5 worm cellular contexts compared by ENCODE assay signal in the genomic region with DNA sequence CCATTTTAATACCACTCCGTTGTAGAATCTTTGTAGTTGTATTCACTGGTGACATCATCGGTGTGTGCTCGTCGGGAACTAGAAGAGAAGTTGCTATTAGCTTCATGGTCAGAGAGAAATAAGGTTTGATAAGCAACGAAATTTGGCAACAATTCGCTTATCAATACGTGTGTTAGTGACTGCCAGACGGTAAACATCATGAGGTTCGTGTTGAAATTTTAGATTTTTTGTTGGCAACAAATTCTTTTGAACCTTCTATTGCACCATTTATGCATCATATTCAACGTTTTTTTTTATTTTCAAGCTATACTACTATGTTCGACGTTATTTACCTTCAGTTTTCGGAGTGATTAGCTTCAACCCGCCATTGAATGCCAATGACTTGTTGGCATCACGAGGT.
TF ChIP-seq lines count a peak whose summit lies in the region.

No protein-coding gene starts in this region.

TF ChIP-seq in whole organism, L1 larva, 84 proteins besides CTCF, POLR2A, EP300 and RAD21:
- TF ChIP-seq mef-2 (tag; optimal IDR thresholded peaks at IDR 0.05; lab: Kevin White, UChicago) (no peak), elt-2 (tag; optimal IDR thresholded peaks at IDR 0.05; lab: Kevin White, UChicago) (peak; percentile 15), lin-35 (GFP tag; optimal IDR thresholded peaks at IDR 0.05; lab: Kevin White, UChicago) (peak in 1 of 2 experiments; percentile 30)

TF ChIP-seq in whole organism, L2 larva, 48 proteins besides CTCF, POLR2A, EP300 and RAD21:
- no peak for TF ChIP-seq Y55F3AM.14 (GFP tag; optimal IDR thresholded peaks at IDR 0.05; lab: Kevin White, UChicago)
- TF ChIP-seq skn-1 (tag; optimal IDR thresholded peaks at IDR 0.05; lab: Kevin White, UChicago), result no peak
- no peak for TF ChIP-seq nhr-21 (tag; optimal IDR thresholded peaks at IDR 0.05; lab: Kevin White, UChicago)
- TF ChIP-seq nhr-77 (tag; optimal IDR thresholded peaks at IDR 0.05; lab: Kevin White, UChicago), result no peak
- TF ChIP-seq mab-5 (tag; optimal IDR thresholded peaks at IDR 0.05; lab: Kevin White, UChicago), result no peak
- no peak for TF ChIP-seq sma-3 (GFP tag; optimal IDR thresholded peaks at IDR 0.05; lab: Kevin White, UChicago)
- peak; percentile 6 for TF ChIP-seq sma-9 (GFP tag; optimal IDR thresholded peaks at IDR 0.05; lab: Kevin White, UChicago)
- no peak for TF ChIP-seq sma-9 (tag; optimal IDR thresholded peaks at IDR 0.05; lab: Kevin White, UChicago)
- TF ChIP-seq fos-1 (tag; optimal IDR thresholded peaks at IDR 0.05; lab: Kevin White, UChicago), result peak; percentile 82
- TF ChIP-seq gmeb-1 (tag; optimal IDR thresholded peaks at IDR 0.05; lab: Kevin White, UChicago), result no peak
- no peak for TF ChIP-seq ceh-82 (tag; optimal IDR thresholded peaks at IDR 0.05; lab: Kevin White, UChicago)
- peak; percentile 18 for TF ChIP-seq F13H6.1 (tag; optimal IDR thresholded peaks at IDR 0.05; lab: Kevin White, UChicago)
- no peak for TF ChIP-seq lin-13 (GFP tag; optimal IDR thresholded peaks at IDR 0.05; lab: Kevin White, UChicago)
- peak; percentile 57 for TF ChIP-seq crh-2 (tag; optimal IDR thresholded peaks at IDR 0.05; lab: Kevin White, UChicago)

TF ChIP-seq in whole organism, L3 larva, 47 proteins besides CTCF, POLR2A, EP300 and RAD21:
- TF ChIP-seq jun-1 (tag; optimal IDR thresholded peaks at IDR 0.05; lab: Kevin White, UChicago) (peak; percentile 6), pqm-1 (tag; optimal IDR thresholded peaks at IDR 0.05; lab: Kevin White, UChicago) (peak; percentile 86), sea-2 (GFP tag; optimal IDR thresholded peaks at IDR 0.05; lab: Kevin White, UChicago) (no peak), egl-5 (tag; optimal IDR thresholded peaks at IDR 0.05; lab: Kevin White, UChicago) (no peak), zag-1 (tag; optimal IDR thresholded peaks at IDR 0.05; lab: Kevin White, UChicago) (no peak), mml-1 (tag; optimal IDR thresholded peaks at IDR 0.05; lab: Kevin White, UChicago) (no peak), pha-4 (tag; optimal IDR thresholded peaks at IDR 0.05; lab: Kevin White, UChicago) (peak; percentile 53), elt-2 (tag; optimal IDR thresholded peaks at IDR 0.05; lab: Kevin White, UChicago) (peak; percentile 87)

TF ChIP-seq in whole organism, L4 larva, 104 proteins besides CTCF, POLR2A, EP300 and RAD21 (continues in another document):
- TF ChIP-seq F37D6.2 (tag; optimal IDR thresholded peaks at IDR 0.05; lab: Kevin White, UChicago) (no peak), nhr-48 (tag; optimal IDR thresholded peaks at IDR 0.05; lab: Kevin White, UChicago) (no peak), lin-1 (GFP tag; IDR thresholded peaks at IDR 0.05; lab: Robert Waterston, UW) (no peak), dmd-9 (GFP tag; IDR thresholded peaks at IDR 0.05; lab: Robert Waterston, UW) (no peak), hmg-1.1 (GFP tag; IDR thresholded peaks at IDR 0.05; lab: Robert Waterston, UW) (no peak), dpl-1 (GFP tag; optimal IDR thresholded peaks at IDR 0.05; lab: Kevin White, UChicago) (no peak), mep-1 (tag; optimal IDR thresholded peaks at IDR 0.05; lab: Kevin White, UChicago) (no peak), madf-5 (GFP tag; IDR thresholded peaks at IDR 0.05; lab: Robert Waterston, UW) (no peak), unc-62 (GFP tag; optimal IDR thresholded peaks at IDR 0.05 in 1 of 2; lab: Kevin White, UChicago) (no peak), unc-62 (tag; optimal IDR thresholded peaks at IDR 0.05; lab: Kevin White, UChicago) (no peak), nhr-237 (tag; optimal IDR thresholded peaks at IDR 0.05; lab: Kevin White, UChicago) (no peak), aly-2 (tag; optimal IDR thresholded peaks at IDR 0.05; lab: Kevin White, UChicago) (no peak), nhr-76 (tag; optimal IDR thresholded peaks at IDR 0.05; lab: Kevin White, UChicago) (no peak), mdt-29 (GFP tag; IDR thresholded peaks at IDR 0.05; lab: Robert Waterston, UW) (no peak), ceh-62 (tag; optimal IDR thresholded peaks at IDR 0.05; lab: Kevin White, UChicago) (no peak), mxl-3 (GFP tag; optimal IDR thresholded peaks at IDR 0.05; lab: Kevin White, UChicago) (no peak), Y75B8A.6 (GFP tag; IDR thresholded peaks at IDR 0.05; lab: Robert Waterston, UW) (no peak), vab-7 (GFP tag; IDR thresholded peaks at IDR 0.05; lab: Robert Waterston, UW) (no peak), spr-3 (GFP tag; optimal IDR thresholded peaks at IDR 0.05; lab: Kevin White, UChicago) (no peak), F26F4.8 (GFP tag; conservative IDR thresholded peaks at IDR 0.05; lab: Robert Waterston, UW) (no peak), ctbp-1 (GFP tag; IDR thresholded peaks at IDR 0.05; lab: Robert Waterston, UW) (no peak), ZK546.5 (tag; optimal IDR thresholded peaks at IDR 0.05; lab: Kevin White, UChicago) (no peak), ceh-82 (tag; optimal IDR thresholded peaks at IDR 0.05; lab: Kevin White, UChicago) (no peak), duxl-1 (tag; optimal IDR thresholded peaks at IDR 0.05; lab: Kevin White, UChicago; ENCODE audit: poor library complexity) (no peak), sdz-12 (GFP tag; optimal IDR thresholded peaks at IDR 0.05; lab: Kevin White, UChicago) (no peak), dve-1 (tag; optimal IDR thresholded peaks at IDR 0.05; lab: Kevin White, UChicago; ENCODE audit: insufficient read depth) (peak; percentile 59), unc-130 (GFP tag; optimal IDR thresholded peaks at IDR 0.05; lab: Kevin White, UChicago) (no peak), lin-29 (GFP tag; IDR thresholded peaks at IDR 0.05; lab: Robert Waterston, UW) (no peak), mdl-1 (tag; optimal IDR thresholded peaks at IDR 0.05; lab: Kevin White, UChicago) (no peak), daf-12 (tag; optimal IDR thresholded peaks at IDR 0.05; lab: Kevin White, UChicago) (no peak), nhr-42 (GFP tag; IDR thresholded peaks at IDR 0.05; lab: Robert Waterston, UW) (no peak), nhr-41 (GFP tag; IDR thresholded peaks at IDR 0.05; lab: Robert Waterston, UW) (no peak), T26A8.4 (GFP tag; IDR thresholded peaks at IDR 0.05; lab: Robert Waterston, UW) (no peak), hlh-11 (tag; optimal IDR thresholded peaks at IDR 0.05; lab: Kevin White, UChicago) (peak; percentile 74), mxl-2 (GFP tag; conservative IDR thresholded peaks at IDR 0.05; lab: Robert Waterston, UW) (no peak)

TF ChIP-seq in whole organism, young adult, 124 proteins besides CTCF, POLR2A, EP300 and RAD21:
- TF ChIP-seq efl-1 (GFP tag; optimal IDR thresholded peaks at IDR 0.05; lab: Kevin White, UChicago) (no peak), cebp-1 (GFP tag; IDR thresholded peaks at IDR 0.05; lab: Robert Waterston, UW) (no peak; the same call in 1 of the 2 replicates), cebp-1 (tag; optimal IDR thresholded peaks at IDR 0.05; lab: Kevin White, UChicago) (peak; percentile 60), tlf-1 (GFP tag; optimal IDR thresholded peaks at IDR 0.05; lab: Kevin White, UChicago) (no peak), dox-1 (GFP tag; IDR thresholded peaks at IDR 0.05; lab: Robert Waterston, UW) (peak; percentile 44; the same call in 1 of the 2 replicates), rpc-1 (optimal IDR thresholded peaks at IDR 0.05; lab: Kevin White, UChicago) (no peak), rpc-1 (tag; optimal IDR thresholded peaks at IDR 0.05; lab: Kevin White, UChicago) (no peak), B0336.3 (GFP tag; IDR thresholded peaks at IDR 0.05; lab: Robert Waterston, UW) (no peak), ZK185.1 (tag; optimal IDR thresholded peaks at IDR 0.05; lab: Kevin White, UChicago; ENCODE audit: poor library complexity, severe bottlenecking) (no peak), T26A5.8 (tag; optimal IDR thresholded peaks at IDR 0.05; lab: Kevin White, UChicago) (no peak), nhr-80 (tag; optimal IDR thresholded peaks at IDR 0.05; lab: Kevin White, UChicago) (peak; percentile 92), D2030.7 (GFP tag; IDR thresholded peaks at IDR 0.05; lab: Robert Waterston, UW) (no peak), B0035.1 (tag; optimal IDR thresholded peaks at IDR 0.05; lab: Kevin White, UChicago) (no peak), gei-17 (GFP tag; optimal IDR thresholded peaks at IDR 0.05; lab: Kevin White, UChicago) (no peak), him-1 (tag; optimal IDR thresholded peaks at IDR 0.05; lab: Kevin White, UChicago) (no peak), atf-7 (tag; optimal IDR thresholded peaks at IDR 0.05; lab: Kevin White, UChicago) (peak; percentile 18), aptf-2 (GFP tag; conservative IDR thresholded peaks at IDR 0.05; lab: Robert Waterston, UW) (no peak), ceh-79 (tag; optimal IDR thresholded peaks at IDR 0.05; lab: Kevin White, UChicago) (no peak), bed-1 (GFP tag; IDR thresholded peaks at IDR 0.05; lab: Robert Waterston, UW) (no peak), let-607 (tag; optimal IDR thresholded peaks at IDR 0.05; lab: Kevin White, UChicago) (peak; percentile 19 to 63), madf-10 (tag; optimal IDR thresholded peaks at IDR 0.05; lab: Kevin White, UChicago) (no peak)
TF ChIP-seq in whole organism, young adult: peak in this region for 5.
